Fruit fly (Drosophila melanogaster) whole organism, embryonic: ENCODE measurements around the gene Muc11A.

Experiments used
- ATbp ChIP-seq: fragments of 200-800 bp; sonication (Bioruptor generic); optimal IDR thresholded peaks from 2 replicates; lab custom pipeline; 2017; ENCODE audit warnings: missing biosample characterization, mild to moderate bottlenecking, missing genetic modification characterization, missing genetic modification reagents
- Ada2b ChIP-seq: fragments of 200-800 bp; sonication (Bioruptor generic); IDR thresholded peaks from 2 replicates; pipeline ENCODE4 v1.3.6; 2022; ENCODE audit warnings: missing biosample characterization, missing genetic modification characterization
- CG12219 ChIP-seq: fragments of 200-800 bp; sonication (Bioruptor generic); optimal IDR thresholded peaks from 3 replicates; lab custom pipeline; 2018; ENCODE audit warnings: missing biosample characterization, mild to moderate bottlenecking, missing genetic modification characterization
- CG12299 ChIP-seq: fragments of 200-800 bp; sonication (Bioruptor generic); optimal IDR thresholded peaks from 2 replicates; lab custom pipeline; 2018; ENCODE audit warnings: missing biosample characterization, mild to moderate bottlenecking, missing genetic modification characterization
- CG13424 ChIP-seq: fragments of 200-800 bp; sonication (Bioruptor generic); optimal IDR thresholded peaks from 2 replicates; lab custom pipeline; 2019; ENCODE audit warnings: missing biosample characterization, mild to moderate bottlenecking, missing genetic modification characterization, moderate library complexity
- CG13894 ChIP-seq: fragments of 200-800 bp; sonication (Bioruptor generic); optimal IDR thresholded peaks from 3 replicates; lab custom pipeline; 2018; ENCODE audit warnings: missing biosample characterization, mild to moderate bottlenecking, missing genetic modification characterization, moderate library complexity
- CG14667 ChIP-seq: fragments of 200-800 bp; sonication (Bioruptor generic); IDR thresholded peaks from 2 replicates; pipeline ENCODE4 v1.3.6; 2022; ENCODE audit warnings: missing biosample characterization, missing genetic modification characterization
- CG15479 ChIP-seq: fragments of 200-800 bp; sonication (Bioruptor generic); optimal IDR thresholded peaks from 3 replicates; lab custom pipeline; 2019; ENCODE audit warnings: missing biosample characterization, mild to moderate bottlenecking, missing genetic modification characterization, moderate library complexity
- CG1603 ChIP-seq: fragments of 200-800 bp; sonication (Bioruptor generic); optimal IDR thresholded peaks from 2 replicates; lab custom pipeline; 2019; ENCODE audit warnings: missing biosample characterization, mild to moderate bottlenecking, missing genetic modification characterization, moderate library complexity
- CG31388 ChIP-seq: fragments of 200-800 bp; sonication (Bioruptor generic); optimal IDR thresholded peaks from 2 replicates; lab custom pipeline; 2016; ENCODE audit warnings: missing biosample characterization, missing genetic modification characterization
- CG32767 ChIP-seq: fragments of 200-800 bp; sonication (Bioruptor generic); IDR thresholded peaks from 2 replicates; pipeline ENCODE4 v1.3.6; 2022; ENCODE audit warnings: missing biosample characterization, missing genetic modification characterization
- CG3995 ChIP-seq: fragments of 200-800 bp; sonication (Bioruptor generic); optimal IDR thresholded peaks from 3 replicates; lab custom pipeline; 2016; ENCODE audit warnings: missing biosample characterization, missing genetic modification characterization
- CG42726 ChIP-seq: fragments of 200-800 bp; sonication (Bioruptor generic); IDR thresholded peaks from 2 replicates; pipeline ENCODE4 v1.3.6; 2022; ENCODE audit warnings: missing biosample characterization, missing genetic modification characterization; ENCODE audit not compliant: partially characterized antibody
- CG4820 ChIP-seq: fragments of 200-800 bp; sonication (Bioruptor generic); optimal IDR thresholded peaks from 3 replicates; lab custom pipeline; 2016; ENCODE audit warnings: missing biosample characterization, missing genetic modification characterization
- CG6175 ChIP-seq: fragments of 200-800 bp; sonication (Bioruptor generic); IDR thresholded peaks from 3 replicates; pipeline ENCODE4 v1.3.6; 2022; ENCODE audit warnings: missing biosample characterization, missing genetic modification characterization
- CG7271 ChIP-seq: fragments of 200-800 bp; sonication (Bioruptor generic); optimal IDR thresholded peaks from 2 replicates; lab custom pipeline; 2018; ENCODE audit warnings: missing biosample characterization, mild to moderate bottlenecking, missing genetic modification characterization, moderate library complexity
- CG8290 ChIP-seq, 3 experiments: fragments of 200-800 bp; sonication (Bioruptor generic); optimal IDR thresholded peaks; 2 replicates each; lab custom pipeline; 2016 to 2019; ENCODE audit warnings: missing biosample characterization in 3 of 3, missing genetic modification characterization in 3 of 3, mild to moderate bottlenecking in 2 of 3, moderate library complexity in 1 of 3
- CG8765 ChIP-seq: fragments of 200-800 bp; sonication (Bioruptor generic); IDR thresholded peaks from 2 replicates; pipeline ENCODE4 v1.3.6; 2022; ENCODE audit warnings: missing biosample characterization, missing genetic modification characterization
- CG8944 ChIP-seq: fragments of 200-800 bp; sonication (Bioruptor generic); optimal IDR thresholded peaks from 3 replicates; lab custom pipeline; 2016; ENCODE audit warnings: missing biosample characterization, missing genetic modification characterization
- CG9437 ChIP-seq: fragments of 200-800 bp; sonication (Bioruptor generic); optimal IDR thresholded peaks from 2 replicates; lab custom pipeline; 2018; ENCODE audit warnings: missing biosample characterization, mild to moderate bottlenecking, missing genetic modification characterization
- H2.0 ChIP-seq: fragments of 200-800 bp; sonication (Bioruptor generic); IDR thresholded peaks from 2 replicates; pipeline ENCODE4 v1.3.6; 2022; ENCODE audit warnings: missing biosample characterization, missing genetic modification characterization
- HHEX ChIP-seq: fragments of 200-800 bp; sonication (Bioruptor generic); optimal IDR thresholded peaks from 3 replicates; lab custom pipeline; 2017; ENCODE audit warnings: missing biosample characterization, mild to moderate bottlenecking, missing genetic modification characterization, missing genetic modification reagents
- Hey ChIP-seq: fragments of 200-800 bp; sonication (Bioruptor generic); optimal IDR thresholded peaks from 3 replicates; lab custom pipeline; 2018; ENCODE audit warnings: missing biosample characterization, mild to moderate bottlenecking, missing genetic modification characterization
- NFAT ChIP-seq: fragments of 200-800 bp; sonication (Bioruptor generic); IDR thresholded peaks from 2 replicates; pipeline ENCODE4 v1.3.6; 2022; ENCODE audit warnings: missing biosample characterization, missing genetic modification characterization
- PHDP ChIP-seq: fragments of 200-800 bp; sonication (Bioruptor generic); optimal IDR thresholded peaks from 3 replicates; lab custom pipeline; 2018; ENCODE audit warnings: missing biosample characterization, mild to moderate bottlenecking, missing genetic modification characterization, moderate library complexity
- Pdp1 ChIP-seq, 2 experiments: fragments of 200-800 bp; sonication (Bioruptor generic); optimal IDR thresholded peaks; 3 replicates each; lab custom pipeline; 2016; ENCODE audit warnings: missing biosample characterization in 2 of 2, missing genetic modification characterization in 2 of 2, mild to moderate bottlenecking in 1 of 2, moderate library complexity in 1 of 2
- Sin3A ChIP-seq: fragments of >200 bp; optimal IDR thresholded peaks from 2 replicates; lab custom pipeline; 2018
- Sry-β ChIP-seq: fragments of 200-800 bp; sonication (Bioruptor generic); optimal IDR thresholded peaks from 2 replicates; lab custom pipeline; 2018; ENCODE audit warnings: missing biosample characterization, mild to moderate bottlenecking, missing genetic modification characterization, moderate library complexity
- YL-1 ChIP-seq: fragments of 200-800 bp; sonication (Bioruptor generic); optimal IDR thresholded peaks from 3 replicates; lab custom pipeline; 2017; ENCODE audit warnings: missing biosample characterization, mild to moderate bottlenecking, missing genetic modification characterization
- abd-A ChIP-seq: fragments of 200-800 bp; sonication (Bioruptor generic); optimal IDR thresholded peaks from 3 replicates; lab custom pipeline; 2019; ENCODE audit warnings: missing biosample characterization, mild to moderate bottlenecking, missing genetic modification characterization, moderate library complexity
- amos ChIP-seq: fragments of 200-800 bp; sonication (Bioruptor generic); IDR thresholded peaks from 2 replicates; pipeline ENCODE4 v1.3.6; 2022; ENCODE audit warnings: missing biosample characterization, missing genetic modification characterization; ENCODE audit not compliant: partially characterized antibody
- ato ChIP-seq: fragments of 200-800 bp; sonication (Bioruptor generic); IDR thresholded peaks from 2 replicates; pipeline ENCODE4 v1.3.6; 2022; ENCODE audit warnings: missing biosample characterization, missing genetic modification characterization; ENCODE audit not compliant: partially characterized antibody
- bcd ChIP-seq: fragments of 200-800 bp; sonication (Bioruptor generic); optimal IDR thresholded peaks from 2 replicates; lab custom pipeline; 2017; ENCODE audit warnings: missing biosample characterization, mild to moderate bottlenecking, missing genetic modification characterization
- bowl ChIP-seq: fragments of 200-800 bp; sonication (Bioruptor generic); IDR thresholded peaks from 2 replicates; pipeline ENCODE4 v1.3.6; 2022; ENCODE audit warnings: missing biosample characterization, missing genetic modification characterization
- corto ChIP-seq: fragments of 200-800 bp; sonication (Bioruptor generic); optimal IDR thresholded peaks from 2 replicates; lab custom pipeline; 2016; ENCODE audit warnings: missing biosample characterization, mild to moderate bottlenecking, missing genetic modification characterization, moderate library complexity
- da ChIP-seq: fragments of 200-800 bp; sonication (Bioruptor generic); optimal IDR thresholded peaks from 2 replicates; lab custom pipeline; 2016; ENCODE audit warnings: missing biosample characterization, missing genetic modification characterization
- dimm ChIP-seq: fragments of 200-800 bp; sonication (Bioruptor generic); IDR thresholded peaks from 2 replicates; pipeline ENCODE4 v1.3.6; 2022; ENCODE audit warnings: missing biosample characterization, missing genetic modification characterization
- disco-r ChIP-seq: fragments of 200-800 bp; sonication (Bioruptor generic); optimal IDR thresholded peaks from 2 replicates; lab custom pipeline; 2016; ENCODE audit warnings: missing biosample characterization, missing genetic modification characterization
- dmrt11E ChIP-seq: fragments of 200-800 bp; sonication (Bioruptor generic); optimal IDR thresholded peaks from 3 replicates; lab custom pipeline; 2018; ENCODE audit warnings: missing biosample characterization, mild to moderate bottlenecking, missing genetic modification characterization, moderate library complexity
- grau ChIP-seq: fragments of 200-800 bp; optimal IDR thresholded peaks from 3 replicates; lab custom pipeline; 2019; ENCODE audit warnings: missing biosample characterization, mild to moderate bottlenecking, missing genetic modification characterization, moderate library complexity
- ham ChIP-seq: fragments of 200-800 bp; sonication (Bioruptor generic); IDR thresholded peaks from 2 replicates; pipeline ENCODE4 v1.3.6; 2022; ENCODE audit warnings: missing biosample characterization, missing genetic modification characterization
- kni ChIP-seq: fragments of 200-800 bp; sonication (Bioruptor generic); optimal IDR thresholded peaks from 3 replicates; lab custom pipeline; 2017; ENCODE audit warnings: mild to moderate bottlenecking, missing biosample characterization, missing genetic modification reagents, missing genetic modification characterization
- lbe ChIP-seq: fragments of 200-800 bp; sonication (Bioruptor generic); optimal IDR thresholded peaks from 2 replicates; lab custom pipeline; 2016; ENCODE audit warnings: missing biosample characterization, mild to moderate bottlenecking, missing genetic modification characterization
- lov ChIP-seq, 2 experiments: fragments of 200-800 bp in 1 of 2; fragments of >200 bp in 1 of 2; sonication (Bioruptor generic) in 1 of 2; IDR thresholded peaks in 1 of 2; optimal IDR thresholded peaks in 1 of 2; 2 replicates in 1 of 2; 3 replicates in 1 of 2; pipeline versions ENCODE4 v1.3.6 to Lab custom; 2017 to 2022; ENCODE audit warnings: missing biosample characterization in 1 of 2, missing genetic modification characterization in 1 of 2
- psq ChIP-seq: fragments of 200-800 bp; sonication (Bioruptor generic); optimal IDR thresholded peaks from 2 replicates; lab custom pipeline; 2017; ENCODE audit warnings: missing biosample characterization, missing genetic modification characterization
- sob ChIP-seq: fragments of 200-800 bp; sonication (Bioruptor generic); IDR thresholded peaks from 2 replicates; pipeline ENCODE4 v1.3.6; 2022; ENCODE audit warnings: missing biosample characterization, missing genetic modification characterization
- stc ChIP-seq: fragments of 200-800 bp; sonication (Bioruptor generic); IDR thresholded peaks from 2 replicates; pipeline ENCODE4 v1.3.6; 2022; ENCODE audit warnings: missing biosample characterization, missing genetic modification characterization
- stwl ChIP-seq: fragments of 200-800 bp; sonication (Bioruptor generic); optimal IDR thresholded peaks from 3 replicates; lab custom pipeline; 2018; ENCODE audit warnings: missing biosample characterization, mild to moderate bottlenecking, missing genetic modification characterization, moderate library complexity
- trh ChIP-seq: fragments of 200-800 bp; sonication (Bioruptor generic); optimal IDR thresholded peaks from 2 replicates; lab custom pipeline; 2016; ENCODE audit warnings: missing biosample characterization, missing genetic modification characterization
- usp ChIP-seq: fragments of >200 bp; optimal IDR thresholded peaks from 2 replicates; lab custom pipeline; 2017; ENCODE audit warnings: missing biosample characterization, missing genetic modification characterization

Muc11A gene

dm6 chrX:12090195-12090784 lies 30.7 kb downstream of the Muc11A start (continued):
- TF ChIP-seq stwl (tag; lab: Kevin White, UChicago) (no peak), CG13424 (tag; lab: Kevin White, UChicago) (peak; percentile 10), ATbp (GFP tag; lab: Kevin White, UChicago) (no peak), PHDP (tag; lab: Kevin White, UChicago) (peak; percentile 20), CG42726 (no peak), stc (no peak), CG32767 (no peak), trh (no peak), CG8944 (GFP tag; lab: Kevin White, UChicago) (no peak), CG31388 (GFP tag; lab: Kevin White, UChicago) (no peak), HHEX (GFP tag; lab: Kevin White, UChicago) (no peak), Sry-β (GFP tag; lab: Kevin White, UChicago) (no peak), grau (tag; lab: Kevin White, UChicago) (peak; percentile 37), Pdp1 (GFP tag; optimal IDR thresholded peaks at IDR 0.05; lab: Kevin White, UChicago) (no peak), abd-A (tag; lab: Kevin White, UChicago) (no peak), sob (GFP tag; lab: Robert Waterston, UW) (no peak), lbe (GFP tag; lab: Kevin White, UChicago) (no peak), dimm (GFP tag; lab: Robert Waterston, UW) (no peak), Ada2b (GFP tag; lab: Robert Waterston, UW) (no peak), bowl (GFP tag; lab: Robert Waterston, UW) (no peak), CG14667 (GFP tag; lab: Robert Waterston, UW) (no peak), ham (GFP tag; lab: Robert Waterston, UW) (no peak), da (GFP tag; lab: Kevin White, UChicago) (no peak), Sin3A (lab: Kevin White, UChicago) (no peak), lov (optimal IDR thresholded peaks at IDR 0.05; lab: Kevin White, UChicago) (no peak), lov (GFP tag; IDR thresholded peaks at IDR 0.05; lab: Robert Waterston, UW) (no peak), dmrt11E (tag; lab: Kevin White, UChicago) (peak; percentile 72), CG12299 (tag; lab: Kevin White, UChicago) (no peak), CG9437 (GFP tag; lab: Kevin White, UChicago) (peak; percentile 18), CG1603 (tag; lab: Kevin White, UChicago) (no peak), ato (GFP tag; lab: Robert Waterston, UW) (no peak), CG15479 (GFP tag; lab: Kevin White, UChicago) (no peak), CG6175 (GFP tag; lab: Robert Waterston, UW) (no peak), CG12219 (GFP tag; lab: Kevin White, UChicago) (no peak), disco-r (GFP tag; lab: Kevin White, UChicago) (no peak), CG13894 (tag; lab: Kevin White, UChicago) (no peak), bcd (no peak), H2.0 (GFP tag; lab: Robert Waterston, UW) (no peak), kni (no peak), CG7271 (tag; lab: Kevin White, UChicago) (no peak), CG8290 (GFP tag; optimal IDR thresholded peaks at IDR 0.05; lab: Kevin White, UChicago) (no peak), CG8290 (tag; optimal IDR thresholded peaks at IDR 0.05; lab: Kevin White, UChicago) (no peak), CG4820 (GFP tag; lab: Kevin White, UChicago) (peak; percentile 2), usp (GFP tag; lab: Kevin White, UChicago) (no peak), NFAT (GFP tag; lab: Robert Waterston, UW) (no peak), CG3995 (GFP tag; lab: Kevin White, UChicago) (no peak), CG8765 (GFP tag; lab: Robert Waterston, UW) (no peak), Hey (tag; lab: Kevin White, UChicago) (no peak), YL-1 (GFP tag; lab: Kevin White, UChicago) (no peak), psq (GFP tag; lab: Kevin White, UChicago) (no peak), amos (GFP tag; lab: Robert Waterston, UW) (no peak), corto (GFP tag; lab: Kevin White, UChicago) (no peak)
